Worm (Caenorhabditis elegans) whole organism, L4/young adult: Measurements from ENCODE around the gene C42D4.3.

Source experiments
- W03F9.2 ChIP-seq: fragments of 150-350 bp; optimal IDR thresholded peaks from 2 replicates; lab custom pipeline; 2014; ENCODE audit warnings: missing biosample characterization, missing genetic modification characterization
- dao-5 ChIP-seq: sonication (generic microtip); optimal IDR thresholded peaks from 2 replicates; lab custom pipeline; 2016; ENCODE audit warnings: missing genotype, missing genetic modification characterization, moderate library complexity, missing compliant biosample characterization
- him-1 ChIP-seq: sonication (generic microtip); optimal IDR thresholded peaks from 2 replicates; lab custom pipeline; 2016; ENCODE audit warnings: missing genotype, missing genetic modification reagents, missing genetic modification characterization, missing compliant biosample characterization

- no peak for TF ChIP-seq dao-5 (tag; lab: Kevin White, UChicago)
- no peak for TF ChIP-seq him-1 (tag; lab: Kevin White, UChicago)
- no peak for TF ChIP-seq W03F9.2
Measured at ce11 chrIV:7222088-7222487, 43.0 kb downstream of the C42D4.3 start.
